Worm (Caenorhabditis elegans) whole organism, L2 larva: ENCODE measurements around the gene F53B3.5.

Experiments used
- ZK546.5 ChIP-seq: sonication (generic microtip); optimal IDR thresholded peaks from 2 replicates; lab custom pipeline; 2017; ENCODE audit warnings: missing biosample characterization, missing genetic modification characterization
- ama-1 ChIP-seq: fragments of 150-350 bp; optimal IDR thresholded peaks from 2 replicates; lab custom pipeline; 2018; ENCODE audit warnings: inconsistent platforms
- dmd-4 ChIP-seq: sonication (generic microtip); optimal IDR thresholded peaks from 2 replicates; lab custom pipeline; 2017; ENCODE audit warnings: missing biosample characterization, missing genetic modification characterization
- elt-3 ChIP-seq: sonication (generic microtip); optimal IDR thresholded peaks from 2 replicates; lab custom pipeline; 2017; ENCODE audit warnings: missing biosample characterization, missing genetic modification characterization
- fos-1 ChIP-seq: fragments of 150-350 bp; optimal IDR thresholded peaks from 2 replicates; lab custom pipeline; 2014; ENCODE audit warnings: missing biosample characterization, missing genetic modification characterization
- mdl-1 ChIP-seq, 2 experiments: fragments of 150-350 bp in 1 of 2; sonication (generic microtip) in 1 of 2; optimal IDR thresholded peaks; 2 replicates each; lab custom pipeline; 2017; ENCODE audit warnings: missing biosample characterization in 2 of 2, missing genetic modification characterization in 2 of 2
- snpc-4 ChIP-seq: fragments of 150-350 bp; optimal IDR thresholded peaks from 2 replicates; lab custom pipeline; 2014; ENCODE audit warnings: missing biosample characterization, missing genetic modification characterization
- unc-62 ChIP-seq: fragments of 150-350 bp; optimal IDR thresholded peaks from 2 replicates; lab custom pipeline; 2014; ENCODE audit warnings: missing biosample characterization, missing genetic modification reagents, missing genetic modification characterization

DNA sequence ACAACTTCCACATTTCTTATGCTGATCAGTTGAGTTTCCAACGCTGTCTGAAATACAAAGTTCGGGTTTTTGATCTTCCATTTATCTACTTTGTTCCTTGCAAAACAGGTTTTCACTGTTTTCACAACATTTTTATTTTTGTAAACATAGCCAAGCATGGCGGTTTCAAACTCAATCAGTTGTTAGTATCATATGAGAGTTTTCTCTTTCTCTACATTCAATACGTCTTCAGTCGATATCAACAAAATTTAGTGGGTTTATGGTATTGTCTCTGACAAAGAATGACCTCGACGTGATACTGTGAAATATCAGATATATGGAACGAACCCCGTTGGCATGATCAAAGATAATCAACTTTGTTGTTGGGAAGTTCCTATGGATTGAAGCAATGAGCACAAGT lies 16.3 kb upstream of the F53B3.5 start:
- TF ChIP-seq dmd-4 (no peak), ZK546.5 (tag; lab: Kevin White, UChicago) (no peak), unc-62 (GFP tag; lab: Kevin White, UChicago) (no peak), elt-3 (tag; lab: Kevin White, UChicago) (no peak), mdl-1 (tag; optimal IDR thresholded peaks at IDR 0.05; lab: Kevin White, UChicago) (no peak), ama-1 (lab: Kevin White, UChicago) (no peak), fos-1 (tag; lab: Kevin White, UChicago) (no peak), snpc-4 (no peak)
